Worm (Caenorhabditis elegans) whole organism, young adult: ENCODE measurements around the gene drap-1.

ENCODE experiments used
- C06A6.2 ChIP-seq: fragments of 200-800 bp; sonication (Bioruptor generic); conservative IDR thresholded peaks from 2 replicates; pipeline ENCODE4 v1.3.6; 2022; ENCODE audit warnings: missing genetic modification characterization, missing compliant biosample characterization
- C17E4.6 ChIP-seq: fragments of 200-800 bp; sonication (Bioruptor generic); IDR thresholded peaks from 2 replicates; pipeline ENCODE4 v1.3.6; 2022; ENCODE audit warnings: missing genetic modification reagents, missing genetic modification characterization, missing compliant biosample characterization
- F10E7.11 ChIP-seq: sonication (generic microtip); optimal IDR thresholded peaks from 2 replicates; lab custom pipeline; 2017; ENCODE audit warnings: mild to moderate bottlenecking, missing genetic modification characterization, moderate library complexity, missing compliant biosample characterization
- F23B12.7 ChIP-seq: sonication (generic microtip); optimal IDR thresholded peaks from 2 replicates; lab custom pipeline; 2017; ENCODE audit warnings: missing genetic modification characterization, mild to moderate bottlenecking, missing compliant biosample characterization, antibody characterized with exemption, moderate library complexity; ENCODE audit not compliant: insufficient read depth
- F37B4.10 ChIP-seq: fragments of 200-800 bp; sonication (Bioruptor generic); IDR thresholded peaks from 2 replicates; pipeline ENCODE4 v1.3.6; 2022; ENCODE audit warnings: missing genetic modification characterization, missing compliant biosample characterization
- Y56A3A.18 ChIP-seq: fragments of 200-800 bp; sonication (Bioruptor generic); IDR thresholded peaks from 2 replicates; pipeline ENCODE4 v1.3.6; 2022; ENCODE audit warnings: missing genetic modification reagents, missing genetic modification characterization, missing compliant biosample characterization
- Y79H2A.3 ChIP-seq: fragments of 200-800 bp; sonication (Bioruptor generic); conservative IDR thresholded peaks from 2 replicates; pipeline ENCODE4 v1.3.6; 2022; ENCODE audit warnings: missing genetic modification reagents, missing genetic modification characterization, missing compliant biosample characterization
- ZK185.1 ChIP-seq: sonication (generic microtip); optimal IDR thresholded peaks from 2 replicates; lab custom pipeline; 2016; ENCODE audit warnings: mild to moderate bottlenecking, missing genetic modification characterization, missing compliant biosample characterization; ENCODE audit not compliant: poor library complexity, severe bottlenecking
- ama-1 ChIP-seq, 3 experiments: fragments of 150-350 bp in 1 of 3; sonication (generic microtip) in 2 of 3; optimal IDR thresholded peaks; 2 replicates each; lab custom pipeline; 2014 to 2018; ENCODE audit warnings: missing biosample characterization in 2 of 3, missing genetic modification characterization in 2 of 3, missing genetic modification reagents in 2 of 3
- atf-7 ChIP-seq: sonication (generic microtip); optimal IDR thresholded peaks from 2 replicates; lab custom pipeline; 2017; ENCODE audit warnings: mild to moderate bottlenecking, missing genetic modification characterization, missing compliant biosample characterization
- cebp-1 ChIP-seq, 2 experiments: fragments of 200-800 bp in 1 of 2; sonication (Bioruptor generic) in 1 of 2; sonication (generic microtip) in 1 of 2; IDR thresholded peaks in 1 of 2; optimal IDR thresholded peaks in 1 of 2; 2 replicates each; pipeline versions ENCODE4 v1.3.6 to Lab custom; 2017 to 2022; ENCODE audit warnings: missing compliant biosample characterization in 2 of 2, missing genetic modification characterization in 2 of 2, mild to moderate bottlenecking in 1 of 2, missing genetic modification reagents in 1 of 2, moderate library complexity in 1 of 2
- ceh-100 ChIP-seq: fragments of 200-800 bp; sonication (Bioruptor generic); IDR thresholded peaks from 2 replicates; pipeline ENCODE4 v1.3.6; 2022; ENCODE audit warnings: missing genetic modification reagents, missing genetic modification characterization, missing compliant biosample characterization
- ceh-40 ChIP-seq: fragments of 200-800 bp; sonication (Bioruptor generic); IDR thresholded peaks from 2 replicates; pipeline ENCODE4 v1.3.6; 2022; ENCODE audit warnings: missing genetic modification characterization, missing compliant biosample characterization
- dox-1 ChIP-seq: fragments of 200-800 bp; sonication (Bioruptor generic); IDR thresholded peaks from 2 replicates; pipeline ENCODE4 v1.3.6; 2022; ENCODE audit warnings: missing genetic modification reagents, missing genetic modification characterization, missing compliant biosample characterization
- dpff-1 ChIP-seq: sonication (generic microtip); optimal IDR thresholded peaks from 2 replicates; lab custom pipeline; 2017; ENCODE audit warnings: mild to moderate bottlenecking, missing genetic modification characterization, missing compliant biosample characterization
- efl-1 ChIP-seq: fragments of 150-350 bp; optimal IDR thresholded peaks from 2 replicates; lab custom pipeline; 2014; ENCODE audit warnings: missing biosample characterization, missing genetic modification reagents, missing genetic modification characterization
- ets-4 ChIP-seq: fragments of 200-800 bp; sonication (Bioruptor generic); optimal IDR thresholded peaks from 2 replicates; lab custom pipeline; 2018; ENCODE audit warnings: mild to moderate bottlenecking, missing genetic modification characterization, missing compliant biosample characterization
- hmg-1.2 ChIP-seq: fragments of 200-800 bp; sonication (Bioruptor generic); IDR thresholded peaks from 2 replicates; pipeline ENCODE4 v1.3.6; 2022; ENCODE audit warnings: missing genetic modification reagents, missing genetic modification characterization, missing compliant biosample characterization
- lag-1 ChIP-seq: fragments of 200-800 bp; sonication (Bioruptor generic); IDR thresholded peaks from 2 replicates; pipeline ENCODE4 v1.3.6; 2022; ENCODE audit warnings: missing genetic modification reagents, missing genetic modification characterization, missing compliant biosample characterization
- lsl-1 ChIP-seq: fragments of 200-800 bp; sonication (Bioruptor generic); optimal IDR thresholded peaks from 2 replicates; lab custom pipeline; 2018; ENCODE audit warnings: mild to moderate bottlenecking, missing genetic modification characterization, moderate library complexity, missing compliant biosample characterization
- mel-28 ChIP-seq: sonication (generic microtip); optimal IDR thresholded peaks from 2 replicates; lab custom pipeline; 2016; ENCODE audit warnings: borderline replicate concordance, mild to moderate bottlenecking, missing genetic modification characterization, missing compliant biosample characterization
- nfya-2 ChIP-seq: fragments of 200-800 bp; sonication (Bioruptor generic); IDR thresholded peaks from 2 replicates; pipeline ENCODE4 v1.3.6; 2022; ENCODE audit warnings: missing genetic modification reagents, missing genetic modification characterization, missing compliant biosample characterization
- nfyb-1 ChIP-seq: fragments of 200-800 bp; sonication (Bioruptor generic); IDR thresholded peaks from 2 replicates; pipeline ENCODE4 v1.3.6; 2022; ENCODE audit warnings: missing genetic modification reagents, missing genetic modification characterization, missing compliant biosample characterization
- nhr-90 ChIP-seq: sonication (generic microtip); optimal IDR thresholded peaks from 2 replicates; lab custom pipeline; 2016; ENCODE audit warnings: missing genotype, mild to moderate bottlenecking, missing genetic modification characterization, missing compliant biosample characterization
- pha-4 ChIP-seq: fragments of 150-350 bp; sonication (generic microtip); optimal IDR thresholded peaks from 2 replicates; lab custom pipeline; 2014; ENCODE audit warnings: missing biosample characterization, missing genetic modification reagents, missing genetic modification characterization
- rec-8 ChIP-seq, 2 experiments: sonication (generic microtip); optimal IDR thresholded peaks; 2 replicates each; lab custom pipeline; 2016; ENCODE audit warnings: mild to moderate bottlenecking in 2 of 2, missing genetic modification characterization in 2 of 2, missing genetic modification reagents in 2 of 2, missing genotype in 2 of 2, missing biosample characterization in 1 of 2, missing compliant biosample characterization in 1 of 2, moderate library complexity in 1 of 2
- repo-1 ChIP-seq: sonication (generic microtip); optimal IDR thresholded peaks from 2 replicates; lab custom pipeline; 2017; ENCODE audit warnings: mild to moderate bottlenecking, missing genetic modification characterization, missing compliant biosample characterization
- rpc-1 ChIP-seq, 2 experiments: fragments of 150-350 bp in 1 of 2; sonication (generic microtip) in 1 of 2; optimal IDR thresholded peaks; 2 replicates each; lab custom pipeline; 2014 to 2018; ENCODE audit warnings: missing biosample characterization in 1 of 2, missing genetic modification characterization in 1 of 2, missing genetic modification reagents in 1 of 2, missing genotype in 1 of 2
- sdz-38 ChIP-seq: sonication (generic microtip); optimal IDR thresholded peaks from 2 replicates; lab custom pipeline; 2016; ENCODE audit warnings: missing genotype, missing genetic modification characterization, missing compliant biosample characterization
- snpc-1.1 ChIP-seq: sonication (generic microtip); optimal IDR thresholded peaks from 2 replicates; lab custom pipeline; 2017; ENCODE audit warnings: missing genetic modification characterization, mild to moderate bottlenecking, missing compliant biosample characterization, antibody characterized with exemption, moderate library complexity, missing genotype, missing genetic modification reagents; ENCODE audit not compliant: insufficient read depth
- snpc-1.3 ChIP-seq: sonication (generic microtip); optimal IDR thresholded peaks from 2 replicates; lab custom pipeline; 2017; ENCODE audit warnings: missing genetic modification characterization, mild to moderate bottlenecking, missing compliant biosample characterization, antibody characterized with exemption, moderate library complexity, missing genotype, missing genetic modification reagents; ENCODE audit not compliant: insufficient read depth
- tbx-9 ChIP-seq: sonication (generic microtip); optimal IDR thresholded peaks from 2 replicates; lab custom pipeline; 2016; ENCODE audit warnings: borderline replicate concordance, missing genetic modification characterization, inconsistent platforms, missing compliant biosample characterization
- tlf-1 ChIP-seq: fragments of 200-800 bp; sonication (Bioruptor generic); optimal IDR thresholded peaks from 2 replicates; lab custom pipeline; 2018; ENCODE audit warnings: mild to moderate bottlenecking, missing genetic modification characterization, missing compliant biosample characterization
- unc-62 ChIP-seq: fragments of 150-350 bp; optimal IDR thresholded peaks from 2 replicates; lab custom pipeline; 2014; ENCODE audit warnings: missing biosample characterization, missing genetic modification reagents, missing genetic modification characterization
- zim-3 ChIP-seq: sonication (generic microtip); optimal IDR thresholded peaks from 2 replicates; lab custom pipeline; 2017; ENCODE audit warnings: mild to moderate bottlenecking, missing genetic modification characterization, moderate library complexity, missing compliant biosample characterization

Gene drap-1

ce11 chrV:9757884-9758283, 28.0 kb downstream of the drap-1 start, which contains the start of gene F58E6.11:
TSS of gene F58E6.11 (minus strand) at chrV:9757984.
- TF ChIP-seq dox-1 (GFP tag; lab: Robert Waterston, UW), result no peak
- TF ChIP-seq repo-1 (tag; lab: Kevin White, UChicago), result no peak
- no peak for TF ChIP-seq C06A6.2 (GFP tag; lab: Robert Waterston, UW)
- no peak for TF ChIP-seq tlf-1 (GFP tag; lab: Kevin White, UChicago)

- TF ChIP-seq F37B4.10, result no peak
- no peak for TF ChIP-seq C06A6.2 (GFP tag; lab: Robert Waterston, UW)
- TF ChIP-seq nhr-90 (tag; lab: Kevin White, UChicago), result no peak
- no peak for TF ChIP-seq C17E4.6
- no peak for TF ChIP-seq ceh-100
- TF ChIP-seq lag-1 (GFP tag; lab: Robert Waterston, UW), result no peak
- TF ChIP-seq F23B12.7, result no peak
- no peak for TF ChIP-seq ceh-40 (GFP tag; lab: Robert Waterston, UW)
- TF ChIP-seq tbx-9 (tag; lab: Kevin White, UChicago), result no peak
- no peak for TF ChIP-seq lsl-1 (GFP tag; lab: Kevin White, UChicago)
- no peak for TF ChIP-seq cebp-1 (GFP tag; IDR thresholded peaks at IDR 0.05; lab: Robert Waterston, UW)
- TF ChIP-seq cebp-1 (tag; optimal IDR thresholded peaks at IDR 0.05; lab: Kevin White, UChicago), result no peak
- no peak for TF ChIP-seq repo-1 (tag; lab: Kevin White, UChicago)
- TF ChIP-seq Y79H2A.3 (GFP tag; lab: Robert Waterston, UW), result no peak
- TF ChIP-seq nfyb-1 (GFP tag; lab: Robert Waterston, UW), result no peak
- no peak for TF ChIP-seq sdz-38 (tag; lab: Kevin White, UChicago)
- TF ChIP-seq rec-8 (tag; optimal IDR thresholded peaks at IDR 0.05; lab: Kevin White, UChicago), result no peak
Measured at ce11 chrV:9758437-9758836, 28.5 kb downstream of the drap-1 start.

- TF ChIP-seq pha-4 (no peak), efl-1 (no peak), unc-62 (GFP tag; lab: Kevin White, UChicago) (no peak), snpc-1.1 (tag; lab: Kevin White, UChicago) (no peak), dpff-1 (tag; lab: Kevin White, UChicago) (no peak)
Measured at ce11 chrV:9763759-9764158, 33.9 kb downstream of the drap-1 start.

ce11 chrV:9764552-9764951, 34.6 kb downstream of the drap-1 start:
- TF ChIP-seq Y56A3A.18 (GFP tag; lab: Robert Waterston, UW), result no peak
- TF ChIP-seq rec-8 (tag; optimal IDR thresholded peaks at IDR 0.05; lab: Kevin White, UChicago), result no peak
- TF ChIP-seq rpc-1 (optimal IDR thresholded peaks at IDR 0.05; lab: Kevin White, UChicago), result no peak
- TF ChIP-seq rpc-1 (tag; optimal IDR thresholded peaks at IDR 0.05; lab: Kevin White, UChicago), result no peak
- no peak for TF ChIP-seq mel-28 (tag; lab: Kevin White, UChicago)
- no peak for TF ChIP-seq zim-3 (tag; lab: Kevin White, UChicago)
- no peak for TF ChIP-seq unc-62 (GFP tag; lab: Kevin White, UChicago)
- TF ChIP-seq C17E4.6, result no peak
- TF ChIP-seq atf-7 (tag; lab: Kevin White, UChicago), result no peak
- TF ChIP-seq pha-4, result no peak
- no peak for TF ChIP-seq ets-4
- TF ChIP-seq nfya-2 (GFP tag; lab: Robert Waterston, UW), result no peak
- no peak for TF ChIP-seq snpc-1.3 (tag; lab: Kevin White, UChicago)
- no peak for TF ChIP-seq ama-1 (optimal IDR thresholded peaks at IDR 0.05; lab: Kevin White, UChicago)
- no peak for TF ChIP-seq ama-1 (GFP tag; optimal IDR thresholded peaks at IDR 0.05; lab: Kevin White, UChicago)
- no peak for TF ChIP-seq hmg-1.2 (GFP tag; lab: Robert Waterston, UW)
- TF ChIP-seq tlf-1 (GFP tag; lab: Kevin White, UChicago), result no peak
- TF ChIP-seq ZK185.1 (tag; lab: Kevin White, UChicago), result no peak
- TF ChIP-seq F10E7.11 (tag; lab: Kevin White, UChicago), result no peak
- TF ChIP-seq, all 124 proteins: peak for 0
